Worm (Caenorhabditis elegans): ENCODE results near the gene C05A2.4.

- TF ChIP-seq flt-1 (GFP tag; IDR thresholded peaks at IDR 0.05) (no peak), cog-1 (tag; optimal IDR thresholded peaks at IDR 0.05) (no peak), T22C8.4 (GFP tag; IDR thresholded peaks at IDR 0.05) (no peak)
Observed at ce11 chrV:10683458-10683857, 11.8 kb upstream of the C05A2.4 start.

All from whole organism, midembryonic.